Fruit fly (Drosophila melanogaster) whole organism, embryonic: ENCODE results near the gene CG6983.

ENCODE experiments used
- CG10431 ChIP-seq: fragments of 200-800 bp; sonication (Bioruptor generic); optimal IDR thresholded peaks from 3 replicates; lab custom pipeline; 2018; ENCODE audit warnings: missing biosample characterization, mild to moderate bottlenecking, missing genetic modification characterization
- CG12071 ChIP-seq: fragments of 200-800 bp; sonication (Bioruptor generic); optimal IDR thresholded peaks from 3 replicates; lab custom pipeline; 2018; ENCODE audit warnings: missing biosample characterization, mild to moderate bottlenecking, missing genetic modification characterization
- CG12299 ChIP-seq: fragments of 200-800 bp; sonication (Bioruptor generic); optimal IDR thresholded peaks from 2 replicates; lab custom pipeline; 2018; ENCODE audit warnings: missing biosample characterization, mild to moderate bottlenecking, missing genetic modification characterization
- CG14441 ChIP-seq: fragments of 200-800 bp; sonication (Bioruptor generic); IDR thresholded peaks from 2 replicates; pipeline ENCODE4 v1.3.6; 2022; ENCODE audit warnings: missing biosample characterization, missing genetic modification characterization
- CG15696 ChIP-seq: fragments of 200-800 bp; sonication (Bioruptor generic); optimal IDR thresholded peaks from 2 replicates; lab custom pipeline; 2019; ENCODE audit warnings: missing biosample characterization, mild to moderate bottlenecking, missing genetic modification characterization, moderate library complexity
- CG17568 ChIP-seq: fragments of 200-800 bp; sonication (Bioruptor generic); optimal IDR thresholded peaks from 2 replicates; lab custom pipeline; 2018; ENCODE audit warnings: missing biosample characterization, mild to moderate bottlenecking, missing genetic modification characterization, moderate library complexity
- CG18599 ChIP-seq: fragments of 200-800 bp; sonication (Bioruptor generic); optimal IDR thresholded peaks from 3 replicates; lab custom pipeline; 2017; ENCODE audit warnings: missing biosample characterization, missing genetic modification characterization, mild to moderate bottlenecking, moderate library complexity, missing genetic modification reagents
- CG2678 ChIP-seq: fragments of 200-800 bp; sonication (Bioruptor generic); optimal IDR thresholded peaks from 3 replicates; lab custom pipeline; 2019; ENCODE audit warnings: missing biosample characterization, mild to moderate bottlenecking, missing genetic modification characterization, moderate library complexity
- CG30403 ChIP-seq: fragments of 200-800 bp; sonication (Bioruptor generic); optimal IDR thresholded peaks from 3 replicates; lab custom pipeline; 2016; ENCODE audit warnings: missing biosample characterization, missing genetic modification characterization
- CG31365 ChIP-seq: fragments of 200-800 bp; sonication (Bioruptor generic); optimal IDR thresholded peaks from 2 replicates; lab custom pipeline; 2018; ENCODE audit warnings: missing biosample characterization, mild to moderate bottlenecking, missing genetic modification characterization
- CG32772 ChIP-seq: fragments of 200-800 bp; sonication (Bioruptor generic); IDR thresholded peaks from 2 replicates; pipeline ENCODE4 v1.3.6; 2022; ENCODE audit warnings: missing biosample characterization, missing genetic modification characterization
- CG5180 ChIP-seq: fragments of 200-800 bp; sonication (Bioruptor generic); optimal IDR thresholded peaks from 3 replicates; lab custom pipeline; 2017; ENCODE audit warnings: missing biosample characterization, missing genetic modification characterization, mild to moderate bottlenecking, moderate library complexity, missing genetic modification reagents
- CG6254 ChIP-seq: fragments of 200-800 bp; sonication (Bioruptor generic); optimal IDR thresholded peaks from 3 replicates; lab custom pipeline; 2017; ENCODE audit warnings: mild to moderate bottlenecking, missing biosample characterization, missing genetic modification reagents, missing genetic modification characterization
- CG9437 ChIP-seq: fragments of 200-800 bp; sonication (Bioruptor generic); optimal IDR thresholded peaks from 2 replicates; lab custom pipeline; 2018; ENCODE audit warnings: missing biosample characterization, mild to moderate bottlenecking, missing genetic modification characterization
- Dfd ChIP-seq, 2 experiments: fragments of >200 bp; optimal IDR thresholded peaks; 2 replicates each; lab custom pipeline; 2017; ENCODE audit warnings: missing biosample characterization in 2 of 2, missing genetic modification characterization in 2 of 2
- Drgx ChIP-seq: fragments of 200-800 bp; sonication (Bioruptor generic); IDR thresholded peaks from 2 replicates; pipeline ENCODE4 v1.3.6; 2022; ENCODE audit warnings: missing biosample characterization, missing genetic modification characterization
- HLH54F ChIP-seq: fragments of 200-800 bp; sonication (Bioruptor generic); optimal IDR thresholded peaks from 3 replicates; lab custom pipeline; 2016; ENCODE audit warnings: missing biosample characterization, missing genetic modification characterization
- Hmr ChIP-seq: fragments of 200-800 bp; sonication (Bioruptor generic); optimal IDR thresholded peaks from 3 replicates; lab custom pipeline; 2017; ENCODE audit warnings: mild to moderate bottlenecking, missing biosample characterization, missing genetic modification reagents, missing genetic modification characterization
- Hr39 ChIP-seq: fragments of >200 bp; optimal IDR thresholded peaks from 2 replicates; lab custom pipeline; 2017
- Lpt ChIP-seq: fragments of >200 bp; optimal IDR thresholded peaks from 2 replicates; lab custom pipeline; 2018; ENCODE audit warnings: missing biosample characterization, missing genetic modification characterization
- Myb ChIP-seq: fragments of 200-800 bp; sonication (Bioruptor generic); optimal IDR thresholded peaks from 2 replicates; lab custom pipeline; 2016; ENCODE audit warnings: missing biosample characterization, missing genetic modification characterization
- Neu2 ChIP-seq: fragments of 200-800 bp; sonication (Bioruptor generic); optimal IDR thresholded peaks from 3 replicates; lab custom pipeline; 2016; ENCODE audit warnings: missing biosample characterization, missing genetic modification characterization, borderline replicate concordance
- Opbp ChIP-seq: fragments of 200-800 bp; sonication (Bioruptor generic); IDR thresholded peaks from 3 replicates; pipeline ENCODE4 v1.3.6; 2022; ENCODE audit warnings: missing biosample characterization, missing genetic modification characterization; ENCODE audit not compliant: partially characterized antibody
- Rfx ChIP-seq: fragments of 200-800 bp; sonication (Bioruptor generic); IDR thresholded peaks from 2 replicates; pipeline ENCODE4 v1.3.6; 2022; ENCODE audit warnings: missing biosample characterization, missing genetic modification characterization
- Sry-δ ChIP-seq: fragments of 200-800 bp; sonication (Bioruptor generic); optimal IDR thresholded peaks from 2 replicates; lab custom pipeline; 2016; ENCODE audit warnings: missing biosample characterization, missing genetic modification characterization
- ab ChIP-seq: fragments of 200-800 bp; sonication (Bioruptor generic); optimal IDR thresholded peaks from 2 replicates; lab custom pipeline; 2016; ENCODE audit warnings: missing biosample characterization, missing genetic modification characterization
- az2 ChIP-seq: fragments of 200-800 bp; sonication (Bioruptor generic); optimal IDR thresholded peaks from 3 replicates; lab custom pipeline; 2016; ENCODE audit warnings: missing biosample characterization, missing genetic modification characterization
- bsh ChIP-seq, 2 experiments: fragments of 200-800 bp; sonication (Bioruptor generic); optimal IDR thresholded peaks; 2 replicates each; lab custom pipeline; 2017 to 2018; ENCODE audit warnings: mild to moderate bottlenecking in 2 of 2, missing biosample characterization in 2 of 2, missing genetic modification characterization in 2 of 2, moderate library complexity in 1 of 2
- cas ChIP-seq: fragments of 200-800 bp; sonication (Bioruptor generic); IDR thresholded peaks from 2 replicates; pipeline ENCODE4 v1.3.6; 2022; ENCODE audit warnings: missing biosample characterization, missing genetic modification characterization
- cg ChIP-seq: fragments of 200-800 bp; sonication (Bioruptor generic); optimal IDR thresholded peaks from 3 replicates; lab custom pipeline; 2019; ENCODE audit warnings: missing biosample characterization, mild to moderate bottlenecking, missing genetic modification characterization, moderate library complexity
- da ChIP-seq: fragments of 200-800 bp; sonication (Bioruptor generic); optimal IDR thresholded peaks from 2 replicates; lab custom pipeline; 2016; ENCODE audit warnings: missing biosample characterization, missing genetic modification characterization
- dpn ChIP-seq, 2 experiments: fragments of 200-800 bp; sonication (Bioruptor generic); optimal IDR thresholded peaks; 3 replicates each; lab custom pipeline; 2016; ENCODE audit warnings: missing biosample characterization in 2 of 2, missing genetic modification characterization in 2 of 2
- emc ChIP-seq: fragments of 200-800 bp; sonication (Bioruptor generic); optimal IDR thresholded peaks from 2 replicates; lab custom pipeline; 2016; ENCODE audit warnings: missing biosample characterization, missing genetic modification characterization
- hth ChIP-seq: fragments of >200 bp; optimal IDR thresholded peaks from 2 replicates; lab custom pipeline; 2017; ENCODE audit warnings: inconsistent platforms
- insv ChIP-seq, 2 experiments: fragments of 200-800 bp; sonication (Bioruptor generic); optimal IDR thresholded peaks; 3 replicates each; lab custom pipeline; 2016 to 2018; ENCODE audit warnings: missing biosample characterization in 2 of 2, missing genetic modification characterization in 2 of 2
- inv ChIP-seq: fragments of 200-800 bp; sonication (Bioruptor generic); IDR thresholded peaks from 2 replicates; pipeline ENCODE4 v1.3.6; 2022; ENCODE audit warnings: missing biosample characterization, missing genetic modification characterization; ENCODE audit not compliant: partially characterized antibody
- jing ChIP-seq: fragments of 200-800 bp; sonication (Bioruptor generic); optimal IDR thresholded peaks from 2 replicates; lab custom pipeline; 2018; ENCODE audit warnings: missing biosample characterization, mild to moderate bottlenecking, missing genetic modification characterization
- maf-S ChIP-seq: fragments of 200-800 bp; sonication (Bioruptor generic); optimal IDR thresholded peaks from 2 replicates; lab custom pipeline; 2016; ENCODE audit warnings: missing biosample characterization, missing genetic modification characterization
- otp ChIP-seq: fragments of 200-800 bp; sonication (Bioruptor generic); IDR thresholded peaks from 3 replicates; pipeline ENCODE4, ENCODE4 v1.3.6; 2022; ENCODE audit warnings: missing biosample characterization, missing genetic modification characterization
- pan ChIP-seq, 4 experiments: fragments of >200 bp in 3 of 4; fragments of 200-800 bp in 1 of 4; sonication (Bioruptor generic) in 1 of 4; optimal IDR thresholded peaks in 3 of 4; IDR thresholded peaks in 1 of 4; 2 replicates each; pipeline versions ENCODE4 v1.3.6 to Lab custom; 2017 to 2022; ENCODE audit warnings: missing biosample characterization in 2 of 4, missing genetic modification characterization in 2 of 4, mixed read lengths in 1 of 4
- pb ChIP-seq: fragments of 200-800 bp; sonication (Bioruptor generic); optimal IDR thresholded peaks from 3 replicates; lab custom pipeline; 2016; ENCODE audit warnings: missing biosample characterization, missing genetic modification characterization
- seq ChIP-seq: fragments of 200-800 bp; sonication (Bioruptor generic); IDR thresholded peaks from 2 replicates; pipeline ENCODE4 v1.3.6; 2022; ENCODE audit warnings: missing biosample characterization, missing genetic modification characterization
- slbo ChIP-seq: fragments of 200-800 bp; sonication (Bioruptor generic); IDR thresholded peaks from 2 replicates; pipeline ENCODE4 v1.3.6; 2022; ENCODE audit warnings: missing biosample characterization, missing genetic modification characterization
- sug ChIP-seq: fragments of 200-800 bp; optimal IDR thresholded peaks from 2 replicates; lab custom pipeline; 2019; ENCODE audit warnings: missing biosample characterization, mild to moderate bottlenecking, missing genetic modification characterization, moderate library complexity
- tll ChIP-seq, 2 experiments: fragments of 200-800 bp in 1 of 2; fragments of >200 bp in 1 of 2; sonication (Bioruptor generic) in 1 of 2; optimal IDR thresholded peaks; 2 replicates each; lab custom pipeline; 2017 to 2019; ENCODE audit warnings: missing biosample characterization in 2 of 2, missing genetic modification characterization in 2 of 2, mild to moderate bottlenecking in 1 of 2, moderate library complexity in 1 of 2
- ttk ChIP-seq: fragments of 200-800 bp; sonication (Bioruptor generic); IDR thresholded peaks from 2 replicates; pipeline ENCODE4 v2.1.2; 2022; ENCODE audit warnings: missing biosample characterization, missing genetic modification characterization
- vfl ChIP-seq: fragments of 200-800 bp; sonication (Bioruptor generic); optimal IDR thresholded peaks from 2 replicates; lab custom pipeline; 2016; ENCODE audit warnings: missing biosample characterization, missing genetic modification characterization
- vnd ChIP-seq: fragments of 200-800 bp; sonication (Bioruptor generic); IDR thresholded peaks from 3 replicates; pipeline ENCODE4 v1.3.6; 2022; ENCODE audit warnings: missing biosample characterization, missing genetic modification characterization; ENCODE audit not compliant: partially characterized antibody
- wek ChIP-seq: fragments of 200-800 bp; sonication (Bioruptor generic); optimal IDR thresholded peaks from 3 replicates; lab custom pipeline; 2018; ENCODE audit warnings: missing biosample characterization, mild to moderate bottlenecking, missing genetic modification characterization, moderate library complexity
- z ChIP-seq: fragments of 200-800 bp; sonication (Bioruptor generic); IDR thresholded peaks from 3 replicates; pipeline ENCODE4 v1.3.6; 2022; ENCODE audit warnings: missing biosample characterization, missing genetic modification characterization

The CG6983 gene

dm6 chr3L:8449202-8449799 is at the start of gene CG6983 (continued):
- TF ChIP-seq maf-S (GFP tag; lab: Kevin White, UChicago) = no peak
- no peak for TF ChIP-seq CG9437 (GFP tag; lab: Kevin White, UChicago)
- TF ChIP-seq CG18599 = no peak
- no peak for TF ChIP-seq HLH54F (GFP tag; lab: Kevin White, UChicago)
- peak; percentile 82 for TF ChIP-seq Myb (GFP tag; lab: Kevin White, UChicago)
- peak; percentile 16 for TF ChIP-seq sug (tag; lab: Kevin White, UChicago)
- TF ChIP-seq slbo (GFP tag; lab: Robert Waterston, UW) = peak; percentile 5; the same call in 1 of the 2 replicates
- no peak for TF ChIP-seq CG6254 (GFP tag; lab: Kevin White, UChicago)
- no peak for TF ChIP-seq CG14441 (GFP tag; lab: Robert Waterston, UW)
- peak; percentile 76 for TF ChIP-seq inv
- no peak for TF ChIP-seq Hmr (GFP tag; lab: Kevin White, UChicago)
- peak; percentile 69; the same call in 2 of the 3 replicates for TF ChIP-seq vnd
- TF ChIP-seq ttk (GFP tag; lab: Robert Waterston, UW) = no peak
- peak; percentile 88 for TF ChIP-seq Opbp (GFP tag; lab: Robert Waterston, UW)
- no peak for TF ChIP-seq CG2678 (tag; lab: Kevin White, UChicago)
- TF ChIP-seq CG15696 (tag; lab: Kevin White, UChicago) = no peak
- no peak for TF ChIP-seq CG10431 (GFP tag; lab: Kevin White, UChicago)
- no peak for TF ChIP-seq pan (optimal IDR thresholded peaks at IDR 0.05; lab: Kevin White, UChicago)
- no peak for TF ChIP-seq pan (GFP tag; optimal IDR thresholded peaks at IDR 0.05 in 1 of 2, IDR thresholded peaks at IDR 0.05 in 1 of 2)
- TF ChIP-seq tll (GFP tag; optimal IDR thresholded peaks at IDR 0.05; lab: Kevin White, UChicago) = no peak
- no peak for TF ChIP-seq CG30403
- TF ChIP-seq da = no peak
- no peak for TF ChIP-seq emc
- TF ChIP-seq seq = no peak
- no peak; the same call in 2 of the 3 replicates for TF ChIP-seq otp (GFP tag; lab: Robert Waterston, UW)
- TF ChIP-seq CG31365 (tag; lab: Kevin White, UChicago) = no peak
- TF ChIP-seq CG17568 (GFP tag; lab: Kevin White, UChicago) = peak; percentile 20
- no peak for TF ChIP-seq Lpt (GFP tag; lab: Kevin White, UChicago)
- TF ChIP-seq cg = no peak
- no peak for TF ChIP-seq CG32772 (GFP tag; lab: Robert Waterston, UW)
- TF ChIP-seq dpn (GFP tag; optimal IDR thresholded peaks at IDR 0.05; lab: Kevin White, UChicago) = peak in 1 of 2 experiments; percentile 0
- no peak for TF ChIP-seq pb (GFP tag; lab: Kevin White, UChicago)
- no peak for TF ChIP-seq CG12071 (GFP tag; lab: Kevin White, UChicago)
- no peak for TF ChIP-seq Dfd (GFP tag; optimal IDR thresholded peaks at IDR 0.05; lab: Kevin White, UChicago)
- TF ChIP-seq vfl (GFP tag; lab: Kevin White, UChicago) = no peak
- TF ChIP-seq hth (lab: Kevin White, UChicago) = no peak
- peak; percentile 94 for TF ChIP-seq Sry-δ (GFP tag; lab: Kevin White, UChicago)
- TF ChIP-seq CG5180 (GFP tag; lab: Kevin White, UChicago) = no peak
- no peak for TF ChIP-seq ab (GFP tag; lab: Kevin White, UChicago)
- no peak for TF ChIP-seq Neu2 (GFP tag; lab: Kevin White, UChicago)
- TF ChIP-seq bsh (GFP tag; optimal IDR thresholded peaks at IDR 0.05; lab: Kevin White, UChicago) = no peak
- TF ChIP-seq az2 (GFP tag; lab: Kevin White, UChicago) = no peak
- no peak for TF ChIP-seq jing (GFP tag; lab: Kevin White, UChicago)
- no peak for TF ChIP-seq insv (GFP tag; optimal IDR thresholded peaks at IDR 0.05; lab: Kevin White, UChicago)
- TF ChIP-seq cas = peak; percentile 9; the same call in 1 of the 2 replicates
- no peak for TF ChIP-seq CG12299 (tag; lab: Kevin White, UChicago)
- TF ChIP-seq Hr39 (lab: Kevin White, UChicago) = no peak
- TF ChIP-seq Rfx (GFP tag; lab: Robert Waterston, UW) = peak; percentile 34; the same call in 1 of the 2 replicates
- TF ChIP-seq wek (GFP tag; lab: Kevin White, UChicago) = peak; percentile 91
- no peak for TF ChIP-seq z (GFP tag; lab: Robert Waterston, UW)
- no peak for TF ChIP-seq Drgx (GFP tag; lab: Robert Waterston, UW)
